Worm (Caenorhabditis elegans) whole organism, L1 larva: Measurements from ENCODE around the gene jhdm-1.

Experiments used
- C04F5.9 ChIP-seq: sonication (generic microtip); optimal IDR thresholded peaks from 2 replicates; lab custom pipeline; 2016; ENCODE audit warnings: missing genetic modification characterization, missing compliant biosample characterization
- C16A3.4 ChIP-seq: fragments of 150-350 bp; optimal IDR thresholded peaks from 2 replicates; lab custom pipeline; 2014; ENCODE audit warnings: missing biosample characterization, missing genetic modification characterization
- C34B4.2 ChIP-seq: sonication (generic microtip); optimal IDR thresholded peaks from 2 replicates; lab custom pipeline; 2017; ENCODE audit warnings: mild to moderate bottlenecking, missing genetic modification characterization, missing compliant biosample characterization
- F16B12.6 ChIP-seq: fragments of 150-350 bp; optimal IDR thresholded peaks from 2 replicates; lab custom pipeline; 2014; ENCODE audit warnings: missing biosample characterization, missing genetic modification characterization
- blmp-1 ChIP-seq: fragments of 150-350 bp; optimal IDR thresholded peaks from 2 replicates; lab custom pipeline; 2014; ENCODE audit warnings: missing biosample characterization, missing genetic modification characterization
- ceh-63 ChIP-seq: fragments of 200-800 bp; sonication (Bioruptor generic); optimal IDR thresholded peaks from 2 replicates; lab custom pipeline; 2018; ENCODE audit warnings: mild to moderate bottlenecking, missing genetic modification characterization, missing compliant biosample characterization
- ceh-8 ChIP-seq: fragments of 200-800 bp; sonication (Bioruptor generic); optimal IDR thresholded peaks from 2 replicates; lab custom pipeline; 2018; ENCODE audit warnings: mild to moderate bottlenecking, missing genetic modification characterization, moderate library complexity, missing compliant biosample characterization
- ceh-82 ChIP-seq, 3 experiments: fragments of 150-350 bp in 1 of 3; sonication (generic microtip) in 2 of 3; optimal IDR thresholded peaks; 2 replicates each; lab custom pipeline; 2014 to 2017; ENCODE audit warnings: missing biosample characterization in 3 of 3, missing genetic modification characterization in 3 of 3
- ceh-88 ChIP-seq: fragments of 200-800 bp; sonication (Bioruptor generic); IDR thresholded peaks from 2 replicates; pipeline ENCODE4 v1.3.6; 2022; ENCODE audit warnings: missing genetic modification characterization, missing compliant biosample characterization
- dpl-1 ChIP-seq, 3 experiments: fragments of 150-350 bp in 2 of 3; sonication (generic microtip) in 1 of 3; optimal IDR thresholded peaks; 2 replicates each; lab custom pipeline; 2014 to 2017; ENCODE audit warnings: missing biosample characterization in 3 of 3, missing genetic modification characterization in 3 of 3, missing genetic modification reagents in 3 of 3
- dsc-1 ChIP-seq: sonication (generic microtip); optimal IDR thresholded peaks from 2 replicates; lab custom pipeline; 2016; ENCODE audit warnings: mild to moderate bottlenecking, missing genetic modification characterization, missing compliant biosample characterization
- efl-1 ChIP-seq, 4 experiments: fragments of 150-350 bp; optimal IDR thresholded peaks in 3 of 4; peaks in 1 of 4; 1 replicate in 1 of 4; 2 replicates in 3 of 4; lab custom pipeline; 2014; ENCODE audit warnings: missing biosample characterization in 2 of 4, missing genetic modification characterization in 2 of 4, missing genetic modification reagents in 2 of 4
- egl-13 ChIP-seq: sonication (generic microtip); optimal IDR thresholded peaks from 2 replicates; lab custom pipeline; 2016; ENCODE audit warnings: missing genotype, missing genetic modification reagents, missing genetic modification characterization, missing compliant biosample characterization
- elt-2 ChIP-seq: sonication (generic microtip); optimal IDR thresholded peaks from 2 replicates; lab custom pipeline; 2016; ENCODE audit warnings: missing genetic modification characterization, mild to moderate bottlenecking, inconsistent platforms, missing compliant biosample characterization, missing genetic modification reagents
- elt-3 ChIP-seq, 6 experiments: fragments of 150-350 bp in 1 of 6; sonication (generic microtip); optimal IDR thresholded peaks; 2 replicates each; lab custom pipeline; 2017 to 2018; ENCODE audit warnings: missing biosample characterization in 6 of 6, missing genetic modification characterization in 6 of 6, inconsistent platforms in 1 of 6
- ets-5 ChIP-seq: fragments of 200-800 bp; sonication (Bioruptor generic); IDR thresholded peaks from 2 replicates; pipeline ENCODE4 v1.3.6; 2022; ENCODE audit warnings: missing genetic modification characterization, missing compliant biosample characterization
- fkh-4 ChIP-seq: sonication (generic microtip); optimal IDR thresholded peaks from 2 replicates; lab custom pipeline; 2016; ENCODE audit warnings: missing compliant biosample characterization, missing genetic modification characterization, borderline replicate concordance
- fkh-8 ChIP-seq: sonication (generic microtip); optimal IDR thresholded peaks from 2 replicates; lab custom pipeline; 2016; ENCODE audit warnings: mild to moderate bottlenecking, missing genetic modification characterization, missing compliant biosample characterization
- grh-1 ChIP-seq: fragments of 200-800 bp; sonication (Bioruptor generic); IDR thresholded peaks from 2 replicates; pipeline ENCODE4 v1.3.6; 2022; ENCODE audit warnings: missing genetic modification reagents, missing genetic modification characterization, missing compliant biosample characterization
- hpl-2 ChIP-seq: fragments of 150-350 bp; optimal IDR thresholded peaks from 2 replicates; lab custom pipeline; 2014; ENCODE audit warnings: missing biosample characterization, missing genetic modification reagents, missing genetic modification characterization
- irx-1 ChIP-seq: sonication (generic microtip); optimal IDR thresholded peaks from 2 replicates; lab custom pipeline; 2016; ENCODE audit warnings: missing genetic modification characterization, missing compliant biosample characterization
- isw-1 ChIP-seq: fragments of 200-800 bp; sonication (Bioruptor generic); IDR thresholded peaks from 2 replicates; pipeline ENCODE4 v1.3.6; 2022; ENCODE audit warnings: missing genetic modification characterization, missing compliant biosample characterization
- lin-13 ChIP-seq: fragments of 150-350 bp; optimal IDR thresholded peaks from 2 replicates; lab custom pipeline; 2014; ENCODE audit warnings: missing biosample characterization, missing genetic modification reagents, missing genetic modification characterization
- lin-14 ChIP-seq: fragments of 200-800 bp; sonication (Bioruptor generic); optimal IDR thresholded peaks from 2 replicates; lab custom pipeline; 2018; ENCODE audit warnings: mild to moderate bottlenecking, missing genetic modification characterization, moderate library complexity, missing compliant biosample characterization
- lin-15B ChIP-seq: fragments of 150-350 bp; sonication (generic microtip); optimal IDR thresholded peaks from 3 replicates; lab custom pipeline; 2014; ENCODE audit warnings: missing biosample characterization, missing genetic modification characterization
- lin-39 ChIP-seq: fragments of 150-350 bp; optimal IDR thresholded peaks from 2 replicates; lab custom pipeline; 2014; ENCODE audit warnings: missing biosample characterization, missing genetic modification reagents, missing genetic modification characterization
- lsy-2 ChIP-seq, 2 experiments: fragments of 150-350 bp; optimal IDR thresholded peaks; 2 replicates each; lab custom pipeline; 2014; ENCODE audit warnings: missing biosample characterization in 2 of 2, missing genetic modification characterization in 2 of 2
- mef-2 ChIP-seq: fragments of 150-350 bp; optimal IDR thresholded peaks from 2 replicates; lab custom pipeline; 2014; ENCODE audit warnings: missing biosample characterization, missing genetic modification characterization
- mep-1 ChIP-seq: fragments of 150-350 bp; optimal IDR thresholded peaks from 2 replicates; lab custom pipeline; 2014; ENCODE audit warnings: missing biosample characterization, missing genetic modification characterization
- nhr-11 ChIP-seq: fragments of 150-350 bp; optimal IDR thresholded peaks from 2 replicates; lab custom pipeline; 2014; ENCODE audit warnings: missing biosample characterization, missing genetic modification characterization
- nhr-12 ChIP-seq: sonication (generic microtip); optimal IDR thresholded peaks from 2 replicates; lab custom pipeline; 2017; ENCODE audit warnings: missing biosample characterization, missing genetic modification characterization
- nhr-20 ChIP-seq: sonication (generic microtip); optimal IDR thresholded peaks from 2 replicates; lab custom pipeline; 2016; ENCODE audit warnings: mild to moderate bottlenecking, missing genetic modification characterization, missing compliant biosample characterization
- nhr-71 ChIP-seq: sonication (generic microtip); optimal IDR thresholded peaks from 2 replicates; lab custom pipeline; 2016; ENCODE audit warnings: mild to moderate bottlenecking, missing genetic modification characterization, moderate library complexity, missing compliant biosample characterization
- nhr-76 ChIP-seq: sonication (generic microtip); optimal IDR thresholded peaks from 2 replicates; lab custom pipeline; 2017; ENCODE audit warnings: missing biosample characterization, missing genetic modification characterization
- nhr-84 ChIP-seq: sonication (generic microtip); optimal IDR thresholded peaks from 2 replicates; lab custom pipeline; 2017; ENCODE audit warnings: missing biosample characterization, missing genetic modification characterization
- nhr-85 ChIP-seq: sonication (generic microtip); peaks from one replicate; lab custom pipeline; 2016; ENCODE audit warnings: missing genetic modification characterization, inconsistent platforms, missing compliant biosample characterization
- pag-3 ChIP-seq: sonication (generic microtip); optimal IDR thresholded peaks from 2 replicates; lab custom pipeline; 2017; ENCODE audit warnings: missing genetic modification characterization, mild to moderate bottlenecking, missing compliant biosample characterization, antibody characterized with exemption, borderline replicate concordance; ENCODE audit not compliant: insufficient read depth
- pax-3 ChIP-seq: fragments of 200-800 bp; sonication (Bioruptor generic); optimal IDR thresholded peaks from 2 replicates; lab custom pipeline; 2018; ENCODE audit warnings: mild to moderate bottlenecking, missing genetic modification characterization, moderate library complexity, missing compliant biosample characterization
- pqm-1 ChIP-seq: sonication (generic microtip); optimal IDR thresholded peaks from 3 replicates; lab custom pipeline; 2017; ENCODE audit warnings: missing biosample characterization, missing genetic modification characterization
- skn-1 ChIP-seq: fragments of 150-350 bp; optimal IDR thresholded peaks from 2 replicates; lab custom pipeline; 2014; ENCODE audit warnings: missing biosample characterization, missing genetic modification characterization
- snpc-4 ChIP-seq: fragments of 150-350 bp; optimal IDR thresholded peaks from 2 replicates; lab custom pipeline; 2014; ENCODE audit warnings: missing biosample characterization, missing genetic modification characterization
- sox-4 ChIP-seq: sonication (generic microtip); optimal IDR thresholded peaks from 2 replicates; lab custom pipeline; 2016; ENCODE audit warnings: missing genetic modification characterization, missing compliant biosample characterization
- sup-37 ChIP-seq: fragments of 200-800 bp; sonication (Bioruptor generic); optimal IDR thresholded peaks from 2 replicates; lab custom pipeline; 2018; ENCODE audit warnings: mild to moderate bottlenecking, missing genetic modification characterization, missing compliant biosample characterization
- swsn-7 ChIP-seq: sonication (generic microtip); optimal IDR thresholded peaks from 2 replicates; lab custom pipeline; 2016; ENCODE audit warnings: missing genetic modification characterization, missing compliant biosample characterization
- unc-86 ChIP-seq: sonication (generic microtip); optimal IDR thresholded peaks from 2 replicates; lab custom pipeline; 2016; ENCODE audit warnings: missing genetic modification characterization, missing compliant biosample characterization
- vab-15 ChIP-seq: sonication (generic microtip); optimal IDR thresholded peaks from 2 replicates; lab custom pipeline; 2017; ENCODE audit warnings: missing genotype, mild to moderate bottlenecking, missing genetic modification characterization, missing compliant biosample characterization
- xbp-1 ChIP-seq: sonication (generic microtip); optimal IDR thresholded peaks from 2 replicates; lab custom pipeline; 2016; ENCODE audit warnings: missing genetic modification characterization, missing compliant biosample characterization
- zag-1 ChIP-seq: fragments of 150-350 bp; optimal IDR thresholded peaks from 2 replicates; lab custom pipeline; 2014; ENCODE audit warnings: missing biosample characterization, missing genetic modification characterization
- zip-4 ChIP-seq: fragments of 200-800 bp; sonication (Bioruptor generic); optimal IDR thresholded peaks from 2 replicates; lab custom pipeline; 2018; ENCODE audit warnings: mild to moderate bottlenecking, missing genetic modification characterization, moderate library complexity, missing compliant biosample characterization
- ztf-4 ChIP-seq: fragments of 150-350 bp; optimal IDR thresholded peaks from 2 replicates; lab custom pipeline; 2014; ENCODE audit warnings: missing biosample characterization, missing genetic modification characterization

The jhdm-1 gene

DNA sequence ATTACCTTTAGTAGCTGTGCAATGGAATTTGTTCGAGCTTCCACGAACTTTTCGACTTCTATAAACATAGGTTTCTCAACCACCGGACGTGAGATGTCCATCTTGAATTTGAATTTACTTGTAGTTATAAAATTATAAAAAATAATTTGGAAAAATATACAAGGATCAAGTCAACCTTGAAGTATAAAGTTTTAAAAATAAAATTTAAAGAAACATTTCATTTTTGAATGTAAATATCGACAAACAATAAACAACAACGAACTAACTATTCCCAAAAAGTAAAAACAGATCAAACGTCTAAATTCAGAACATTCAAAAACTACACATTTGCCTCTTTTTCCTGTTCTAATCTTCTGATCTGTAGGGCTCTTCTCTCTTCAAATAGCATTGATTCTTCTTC lies 23.4 kb upstream of the jhdm-1 start, which contains the start of gene popl-1:
popl-1 (minus strand) TSS at position 101 of the 400 bp plus-strand sequence.
- TF ChIP-seq mef-2 (tag; lab: Kevin White, UChicago): no peak
- no peak for TF ChIP-seq nhr-85 (tag; lab: Kevin White, UChicago)
- TF ChIP-seq ceh-8: no peak
- no peak for TF ChIP-seq lin-14 (GFP tag; lab: Kevin White, UChicago)
- TF ChIP-seq nhr-84 (tag; lab: Kevin White, UChicago): no peak
- no peak for TF ChIP-seq nhr-71
- TF ChIP-seq fkh-8 (tag; lab: Kevin White, UChicago): no peak

DNA sequence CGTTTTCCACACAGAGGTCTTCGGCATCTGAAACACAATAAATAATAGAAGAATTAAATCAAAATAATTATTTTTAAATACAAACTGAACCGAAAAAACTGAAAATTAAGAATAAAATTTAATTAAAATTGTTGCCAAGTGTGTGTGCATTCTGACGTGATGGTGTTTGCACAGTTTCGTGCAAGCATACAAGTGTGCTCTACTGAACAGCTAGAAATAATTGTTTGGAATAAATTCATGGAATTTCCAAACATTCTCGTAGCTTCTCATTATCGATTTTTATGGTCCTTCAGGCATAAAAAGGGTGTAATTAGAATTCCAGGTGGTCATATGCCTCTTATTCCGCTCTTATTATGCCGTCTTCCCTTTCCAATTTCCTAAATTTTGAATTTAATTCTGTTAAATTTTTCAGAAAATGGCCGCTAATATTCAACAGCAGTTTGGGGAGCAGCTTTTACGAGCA lies 22.5 kb upstream of the jhdm-1 start, which contains the start of the genes mrps-17 and txdc-9:
mrps-17 (minus strand) TSS at position 33 of the 463 bp plus-strand sequence.
txdc-9 (plus strand) TSS at position 413 of the 463 bp plus-strand sequence.
- TF ChIP-seq ets-5 (GFP tag; lab: Robert Waterston, UW): no peak
- TF ChIP-seq ceh-8: peak; percentile 57
- peak; percentile 45 to 85 (median 60) for TF ChIP-seq ceh-82 (tag; optimal IDR thresholded peaks at IDR 0.05; lab: Kevin White, UChicago)
- peak; percentile 70 to 84 (median 78) for TF ChIP-seq dpl-1 (GFP tag; optimal IDR thresholded peaks at IDR 0.05; lab: Kevin White, UChicago)
- TF ChIP-seq nhr-12 (tag; lab: Kevin White, UChicago): no peak
- no peak for TF ChIP-seq C34B4.2 (tag; lab: Kevin White, UChicago)
- TF ChIP-seq blmp-1 (tag; lab: Kevin White, UChicago): no peak
- no peak for TF ChIP-seq mef-2 (tag; lab: Kevin White, UChicago)
- TF ChIP-seq egl-13 (tag; lab: Kevin White, UChicago): peak; percentile 64
- TF ChIP-seq nhr-76: no peak
- peak; percentile 78 for TF ChIP-seq unc-86 (tag; lab: Kevin White, UChicago)
- TF ChIP-seq lin-39 (tag; lab: Kevin White, UChicago): no peak
- peak; percentile 82 for TF ChIP-seq lin-15B
- TF ChIP-seq lin-13 (GFP tag; lab: Kevin White, UChicago): peak; percentile 59
- peak; percentile 40 for TF ChIP-seq C04F5.9 (tag; lab: Kevin White, UChicago)
- TF ChIP-seq F16B12.6 (tag; lab: Kevin White, UChicago): peak; percentile 98
- no peak for TF ChIP-seq sox-4 (tag; lab: Kevin White, UChicago)
- peak; percentile 84 for TF ChIP-seq lin-14 (GFP tag; lab: Kevin White, UChicago)
- TF ChIP-seq snpc-4 (tag; lab: Kevin White, UChicago): no peak
- TF ChIP-seq elt-3 (tag; optimal IDR thresholded peaks at IDR 0.05; lab: Kevin White, UChicago): peak in 2 of 6 experiments; percentile 45 to 76
- TF ChIP-seq pax-3 (tag; lab: Kevin White, UChicago): no peak
- TF ChIP-seq C16A3.4 (tag; lab: Kevin White, UChicago): peak; percentile 93
- peak; percentile 49 for TF ChIP-seq ztf-4
- TF ChIP-seq zag-1 (tag; lab: Kevin White, UChicago): no peak
- TF ChIP-seq pqm-1 (tag; lab: Kevin White, UChicago): no peak
- TF ChIP-seq hpl-2: no peak
- no peak for TF ChIP-seq fkh-4 (tag; lab: Kevin White, UChicago)
- TF ChIP-seq dsc-1: no peak
- peak; percentile 86 for TF ChIP-seq vab-15 (tag; lab: Kevin White, UChicago)
- peak; percentile 68 for TF ChIP-seq xbp-1 (tag; lab: Kevin White, UChicago)
- peak; percentile 78 for TF ChIP-seq nhr-20
- peak; percentile 87 to 93 for TF ChIP-seq lsy-2 (tag; optimal IDR thresholded peaks at IDR 0.05; lab: Kevin White, UChicago)
- TF ChIP-seq efl-1 (optimal IDR thresholded peaks at IDR 0.05; lab: Kevin White, UChicago): peak; percentile 80 to 81
- TF ChIP-seq efl-1 (GFP tag; optimal IDR thresholded peaks at IDR 0.05 in 1 of 2; lab: Kevin White, UChicago): peak; percentile 80 to 96
- no peak for TF ChIP-seq zip-4 (GFP tag; lab: Kevin White, UChicago)
- no peak for TF ChIP-seq irx-1 (tag; lab: Kevin White, UChicago)
- peak; percentile 73 for TF ChIP-seq skn-1
- TF ChIP-seq grh-1 (GFP tag; lab: Robert Waterston, UW): no peak
- TF ChIP-seq mep-1 (tag; lab: Kevin White, UChicago): peak; percentile 97
- peak; percentile 77 for TF ChIP-seq swsn-7 (tag; lab: Kevin White, UChicago)
- peak; percentile 54 for TF ChIP-seq isw-1
- TF ChIP-seq elt-2 (tag; lab: Kevin White, UChicago): peak; percentile 2
- TF ChIP-seq ceh-88 (GFP tag; lab: Robert Waterston, UW): no peak; the same call in 1 of the 2 replicates
- TF ChIP-seq pag-3 (tag; lab: Kevin White, UChicago): no peak
- no peak for TF ChIP-seq ceh-63 (GFP tag; lab: Kevin White, UChicago)
- TF ChIP-seq sup-37 (GFP tag; lab: Kevin White, UChicago): no peak
- no peak for TF ChIP-seq nhr-11 (tag; lab: Kevin White, UChicago)
